Worm (Caenorhabditis elegans) whole organism, late embryonic: Measurements from ENCODE around the gene Y49F6B.20.
"Not testable (repeated sequence)": the region's sequence is repeated elsewhere in the genome, so short reads cannot be mapped to it uniquely, and the experiment has no call there.

Experiments
- F13H6.1 ChIP-seq: sonication (generic microtip); optimal IDR thresholded peaks from 2 replicates; lab custom pipeline; 2016; ENCODE audit warnings: missing genetic modification characterization, missing compliant biosample characterization
- Y22D7AL.16 ChIP-seq: sonication (generic microtip); optimal IDR thresholded peaks from 2 replicates; lab custom pipeline; 2016; ENCODE audit warnings: missing genetic modification characterization, missing compliant biosample characterization
- ahr-1 ChIP-seq: sonication (generic microtip); optimal IDR thresholded peaks from 2 replicates; lab custom pipeline; 2016; ENCODE audit warnings: missing genetic modification characterization, missing compliant biosample characterization
- ceh-18 ChIP-seq: sonication (generic microtip); optimal IDR thresholded peaks from 2 replicates; lab custom pipeline; 2016; ENCODE audit warnings: missing genetic modification characterization, missing compliant biosample characterization
- ceh-19 ChIP-seq: fragments of 200-800 bp; sonication (Bioruptor generic); optimal IDR thresholded peaks from 2 replicates; lab custom pipeline; 2018; ENCODE audit warnings: mild to moderate bottlenecking, missing genetic modification characterization, missing compliant biosample characterization
- ceh-22 ChIP-seq: sonication (generic microtip); optimal IDR thresholded peaks from 2 replicates; lab custom pipeline; 2017; ENCODE audit warnings: missing biosample characterization, missing genetic modification characterization
- ceh-31 ChIP-seq: sonication (generic microtip); optimal IDR thresholded peaks from 2 replicates; lab custom pipeline; 2016; ENCODE audit warnings: missing genetic modification characterization, missing compliant biosample characterization
- ceh-45 ChIP-seq: fragments of 200-800 bp; sonication (Bioruptor generic); IDR thresholded peaks from 2 replicates; pipeline ENCODE4 v1.3.6; 2022; ENCODE audit warnings: missing genetic modification reagents, missing genetic modification characterization, missing compliant biosample characterization
- ceh-48 ChIP-seq: sonication (generic microtip); optimal IDR thresholded peaks from 2 replicates; lab custom pipeline; 2016; ENCODE audit warnings: missing genetic modification characterization, inconsistent platforms, missing compliant biosample characterization
- ceh-6 ChIP-seq: fragments of 200-800 bp; sonication (Bioruptor generic); optimal IDR thresholded peaks from 2 replicates; lab custom pipeline; 2018; ENCODE audit warnings: mild to moderate bottlenecking, missing genetic modification characterization, missing compliant biosample characterization
- dmd-4 ChIP-seq: sonication (generic microtip); optimal IDR thresholded peaks from 2 replicates; lab custom pipeline; 2016; ENCODE audit warnings: borderline replicate concordance, missing genetic modification characterization, missing compliant biosample characterization
- elt-2 ChIP-seq: sonication (generic microtip); optimal IDR thresholded peaks from 2 replicates; lab custom pipeline; 2016; ENCODE audit warnings: missing genetic modification reagents, missing genetic modification characterization, missing compliant biosample characterization
- elt-4 ChIP-seq: sonication (generic microtip); optimal IDR thresholded peaks from 2 replicates; lab custom pipeline; 2016; ENCODE audit warnings: missing genetic modification characterization, missing compliant biosample characterization
- eyg-1 ChIP-seq: sonication (generic microtip); optimal IDR thresholded peaks from 2 replicates; lab custom pipeline; 2016; ENCODE audit warnings: missing genotype, missing genetic modification characterization, missing compliant biosample characterization
- fax-1 ChIP-seq: sonication (generic microtip); optimal IDR thresholded peaks from 2 replicates; lab custom pipeline; 2016; ENCODE audit warnings: missing genotype, missing genetic modification characterization, missing compliant biosample characterization
- gmeb-2 ChIP-seq: sonication (generic microtip); optimal IDR thresholded peaks from 2 replicates; lab custom pipeline; 2016; ENCODE audit warnings: missing genetic modification characterization, inconsistent platforms, missing compliant biosample characterization
- hlh-13 ChIP-seq: fragments of 200-800 bp; sonication (Bioruptor generic); optimal IDR thresholded peaks from 2 replicates; lab custom pipeline; 2018; ENCODE audit warnings: mild to moderate bottlenecking, missing genetic modification characterization, missing compliant biosample characterization
- hlh-15 ChIP-seq: sonication (generic microtip); optimal IDR thresholded peaks from 2 replicates; lab custom pipeline; 2016; ENCODE audit warnings: missing genetic modification characterization, missing compliant biosample characterization
- hlh-30 ChIP-seq: sonication (generic microtip); optimal IDR thresholded peaks from 2 replicates; lab custom pipeline; 2017; ENCODE audit warnings: antibody characterized with exemption, missing genetic modification characterization, missing compliant biosample characterization; ENCODE audit not compliant: insufficient read depth
- lim-6 ChIP-seq: sonication (generic microtip); optimal IDR thresholded peaks from 2 replicates; lab custom pipeline; 2016; ENCODE audit warnings: missing genetic modification characterization, missing compliant biosample characterization
- nfya-1 ChIP-seq: sonication (generic microtip); optimal IDR thresholded peaks from 2 replicates; lab custom pipeline; 2017; ENCODE audit warnings: missing genetic modification characterization, mild to moderate bottlenecking, missing compliant biosample characterization, antibody characterized with exemption, moderate library complexity
- nhr-11 ChIP-seq: fragments of 150-350 bp; optimal IDR thresholded peaks from 2 replicates; lab custom pipeline; 2014; ENCODE audit warnings: missing biosample characterization, missing genetic modification characterization
- nhr-232 ChIP-seq: sonication (generic microtip); optimal IDR thresholded peaks from 2 replicates; lab custom pipeline; 2016; ENCODE audit warnings: missing genetic modification characterization, missing compliant biosample characterization
- npax-4 ChIP-seq: sonication (generic microtip); optimal IDR thresholded peaks from 2 replicates; lab custom pipeline; 2016; ENCODE audit warnings: missing genetic modification characterization, missing compliant biosample characterization
- odd-2 ChIP-seq: sonication (generic microtip); optimal IDR thresholded peaks from 2 replicates; lab custom pipeline; 2017; ENCODE audit warnings: antibody characterized with exemption, mild to moderate bottlenecking, missing genetic modification characterization, missing compliant biosample characterization
- pag-3 ChIP-seq: sonication (generic microtip); optimal IDR thresholded peaks from 2 replicates; lab custom pipeline; 2016; ENCODE audit warnings: missing compliant biosample characterization, missing genetic modification characterization, borderline replicate concordance
- pat-9 ChIP-seq: fragments of 200-800 bp; sonication (Bioruptor generic); optimal IDR thresholded peaks from 2 replicates; lab custom pipeline; 2018; ENCODE audit warnings: mild to moderate bottlenecking, missing genetic modification characterization, moderate library complexity, missing compliant biosample characterization
- pax-1 ChIP-seq: fragments of 150-350 bp; optimal IDR thresholded peaks from 2 replicates; lab custom pipeline; 2014; ENCODE audit warnings: missing biosample characterization, missing genetic modification characterization
- pha-4 ChIP-seq: fragments of 150-350 bp; optimal IDR thresholded peaks from 2 replicates; lab custom pipeline; 2018; ENCODE audit warnings: missing biosample characterization, missing genetic modification reagents, missing genetic modification characterization
- ref-2 ChIP-seq: sonication (generic microtip); optimal IDR thresholded peaks from 2 replicates; lab custom pipeline; 2016; ENCODE audit warnings: missing genetic modification characterization, missing compliant biosample characterization
- sdc-2 ChIP-seq: sonication (generic microtip); optimal IDR thresholded peaks from 2 replicates; lab custom pipeline; 2016; ENCODE audit warnings: missing genotype, missing genetic modification characterization, missing compliant biosample characterization
- ttx-3 ChIP-seq: sonication (generic microtip); optimal IDR thresholded peaks from 2 replicates; lab custom pipeline; 2016; ENCODE audit warnings: missing genetic modification reagents, missing genetic modification characterization, missing compliant biosample characterization
- zip-5 ChIP-seq: sonication (generic microtip); optimal IDR thresholded peaks from 2 replicates; lab custom pipeline; 2016; ENCODE audit warnings: missing genetic modification characterization, missing compliant biosample characterization

Y49F6B.20 gene

DNA sequence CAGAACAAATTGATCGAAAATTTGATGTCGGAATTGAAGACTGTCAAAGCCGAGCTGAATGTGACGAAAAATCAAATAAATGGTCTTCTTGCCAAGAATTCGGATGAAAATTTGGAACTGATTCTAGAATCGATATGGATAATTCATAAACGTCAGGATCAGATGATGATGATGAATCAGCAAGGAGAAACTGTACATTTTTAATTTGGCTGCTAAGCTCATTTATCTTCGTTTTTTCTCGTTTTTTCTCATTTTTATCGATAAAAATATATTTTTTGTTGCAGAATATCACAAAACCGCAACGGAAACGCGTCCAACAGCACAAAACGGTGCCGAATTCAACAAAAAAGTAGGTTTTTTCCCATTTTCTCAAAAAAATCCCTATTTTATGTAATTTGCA, 20.9 kb downstream of the Y49F6B.20 start, which contains the start of gene C16C8.14:
C16C8.14 (plus strand) TSS at position 301 of the 400 bp plus-strand sequence.
- not testable (repeated sequence) for TF ChIP-seq sdc-2; ceh-18 (tag; lab: Kevin White, UChicago); zip-5

DNA sequence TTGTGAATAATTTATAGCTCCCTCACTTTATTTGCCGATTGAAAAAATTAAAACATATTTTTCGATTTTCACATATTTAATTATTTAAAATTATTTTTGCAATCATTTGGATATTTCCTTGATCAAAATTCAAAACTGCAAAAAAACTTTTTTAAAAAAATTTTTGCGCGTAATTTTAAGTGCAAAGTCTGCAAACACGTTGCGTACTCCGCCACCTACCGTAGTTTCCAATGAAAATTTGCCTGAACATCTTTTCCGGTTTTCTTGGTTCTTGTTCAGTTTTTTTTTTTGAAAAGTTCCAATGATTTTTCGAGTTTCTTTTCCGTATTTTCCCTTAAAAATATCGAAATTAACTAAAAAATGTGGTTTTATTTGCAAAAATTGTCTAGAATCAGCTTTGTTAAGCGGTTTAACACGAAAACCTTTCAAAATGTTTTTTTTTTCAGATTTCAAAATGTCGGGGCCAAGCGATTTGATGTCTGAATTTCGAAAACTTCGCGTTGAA, 21.6 kb downstream of the Y49F6B.20 start, which contains the start of gene C16C8.25:
C16C8.25 (plus strand) TSS at position 455 of the 505 bp plus-strand sequence.
- no peak for TF ChIP-seq hlh-13 (GFP tag; lab: Kevin White, UChicago)
- TF ChIP-seq pax-1 (tag; lab: Kevin White, UChicago) = no peak
- TF ChIP-seq nhr-232 (tag; lab: Kevin White, UChicago) = no peak
- no peak for TF ChIP-seq pha-4 (tag; lab: Kevin White, UChicago)
- no peak for TF ChIP-seq lim-6 (tag; lab: Kevin White, UChicago)
- no peak for TF ChIP-seq fax-1 (tag; lab: Kevin White, UChicago)
- no peak for TF ChIP-seq nfya-1 (tag; lab: Kevin White, UChicago)
- TF ChIP-seq gmeb-2 (tag; lab: Kevin White, UChicago) = no peak
- TF ChIP-seq pag-3 (tag; lab: Kevin White, UChicago) = no peak
- TF ChIP-seq ceh-6 (GFP tag; lab: Kevin White, UChicago) = no peak
- TF ChIP-seq ref-2 (tag; lab: Kevin White, UChicago) = no peak
- no peak for TF ChIP-seq ceh-19
- TF ChIP-seq elt-2 (tag; lab: Kevin White, UChicago) = no peak
- TF ChIP-seq zip-5 = no peak
- TF ChIP-seq nhr-11 = no peak
- no peak for TF ChIP-seq ceh-45 (GFP tag; lab: Robert Waterston, UW)

DNA sequence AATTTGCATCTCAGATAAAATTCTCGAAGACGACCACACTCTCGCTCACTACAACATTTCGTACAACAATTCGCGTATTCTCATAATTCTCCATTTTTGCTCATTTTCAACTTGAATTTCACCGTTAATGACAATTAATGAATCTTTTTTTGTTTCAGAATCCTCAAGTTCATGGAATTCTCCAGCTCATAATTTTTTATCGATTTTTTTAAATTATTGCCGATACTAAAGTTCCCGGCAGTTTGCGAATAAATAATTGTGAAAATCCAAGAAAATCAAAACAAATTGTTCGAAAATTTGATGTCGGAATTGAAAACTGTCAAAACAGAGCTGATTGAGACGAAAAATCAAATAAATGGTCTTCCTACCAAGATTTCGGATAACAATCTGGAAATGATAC, 22.5 kb downstream of the Y49F6B.20 start, which contains the start of gene C16C8.21:
C16C8.21 (plus strand) TSS at position 301 of the 400 bp plus-strand sequence.
- TF ChIP-seq Y22D7AL.16 (tag; lab: Kevin White, UChicago) (no peak), npax-4 (tag; lab: Kevin White, UChicago) (no peak), fax-1 (tag; lab: Kevin White, UChicago) (no peak), ceh-22 (tag; lab: Kevin White, UChicago) (no peak), F13H6.1 (no peak)

DNA sequence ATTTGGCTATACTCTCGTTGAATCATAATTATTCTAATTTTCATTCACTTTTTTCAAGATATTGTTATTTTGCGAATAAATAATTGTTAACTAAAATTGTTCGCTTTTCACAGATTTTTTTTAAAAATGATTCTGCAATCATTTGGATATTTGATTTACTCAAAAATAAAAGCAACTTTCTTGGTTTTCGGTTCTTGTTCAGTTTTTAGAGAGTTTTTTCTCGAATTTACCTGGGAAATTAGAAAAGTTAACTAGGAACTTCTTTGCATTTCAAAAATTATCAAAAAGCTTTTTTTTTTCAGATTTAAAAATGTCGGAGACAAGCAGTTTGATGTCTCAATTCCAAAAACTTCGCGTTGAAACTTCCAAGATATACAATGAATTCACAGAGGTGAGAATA, 23.8 kb downstream of the Y49F6B.20 start, which contains the start of the genes C16C8.20 and gldi-6:
C16C8.20 (plus strand) TSS at position 301 of the 400 bp plus-strand sequence.
gldi-6 (plus strand) TSS at position 301 of the 400 bp plus-strand sequence.
- no peak for TF ChIP-seq F13H6.1
- no peak for TF ChIP-seq hlh-15
- no peak for TF ChIP-seq ahr-1 (tag; lab: Kevin White, UChicago)
- TF ChIP-seq odd-2 (tag; lab: Kevin White, UChicago) = no peak
- TF ChIP-seq, all 69 proteins: peak for 0

DNA sequence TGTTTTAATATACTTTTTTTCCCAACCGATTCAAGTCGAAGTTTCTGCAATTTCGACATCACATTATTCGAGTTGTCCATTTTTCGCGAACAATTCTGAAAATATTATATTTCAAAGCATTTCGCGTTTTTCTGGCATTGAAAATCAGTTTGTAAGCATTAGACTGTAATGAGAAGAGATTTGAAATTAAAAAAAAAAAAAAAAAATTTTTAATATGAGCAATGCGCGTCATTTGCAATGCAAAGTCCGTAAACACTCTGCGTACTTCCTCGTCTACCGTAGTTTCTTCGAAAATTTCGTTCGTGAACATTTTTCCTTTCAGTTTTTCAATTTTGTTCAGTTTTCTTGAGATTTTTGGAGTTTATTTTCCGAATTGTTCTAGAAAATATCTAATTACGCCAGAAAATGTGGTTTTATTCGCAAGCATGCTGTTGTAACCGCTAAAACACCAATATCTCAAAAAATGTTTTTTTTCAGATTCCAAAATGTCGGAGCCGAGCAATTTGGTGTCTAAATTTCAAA, 25.1 kb downstream of the Y49F6B.20 start, which contains the start of the genes C16C8.5 and C16C8.16:
C16C8.5 (minus strand) TSS at position 101 of the 522 bp plus-strand sequence.
C16C8.16 (plus strand) TSS at position 472 of the 522 bp plus-strand sequence.
- TF ChIP-seq dmd-4 (tag; lab: Kevin White, UChicago) (no peak), nhr-232 (tag; lab: Kevin White, UChicago) (no peak), elt-4 (tag; lab: Kevin White, UChicago) (no peak), pax-1 (tag; lab: Kevin White, UChicago) (no peak), ref-2 (tag; lab: Kevin White, UChicago) (no peak), pat-9 (tag; lab: Kevin White, UChicago) (no peak), ceh-45 (GFP tag; lab: Robert Waterston, UW) (no peak), hlh-13 (GFP tag; lab: Kevin White, UChicago) (no peak)

DNA sequence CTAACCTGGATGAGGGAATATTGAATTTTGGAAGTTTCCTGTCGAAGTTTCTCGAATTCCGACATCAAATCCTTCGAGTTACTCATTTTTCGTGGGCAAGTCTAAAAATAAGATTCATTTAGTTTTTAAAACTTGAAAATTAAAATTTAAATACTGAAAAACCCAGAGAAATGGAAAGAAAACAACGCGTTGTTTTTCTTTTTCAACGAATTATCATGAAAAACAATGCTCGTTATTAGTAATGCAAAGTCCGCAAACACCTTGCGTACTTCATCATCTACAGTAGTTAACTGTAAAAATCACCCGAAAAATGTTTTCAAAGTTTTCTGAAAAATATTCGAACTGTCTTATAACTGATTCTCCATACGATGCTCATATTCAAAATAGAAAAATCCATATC, 26.2 kb downstream of the Y49F6B.20 start, which contains the start of gene C16C8.4:
C16C8.4 (minus strand) TSS at position 101 of the 400 bp plus-strand sequence.
- TF ChIP-seq ceh-31 (no peak), hlh-30 (tag; lab: Kevin White, UChicago) (no peak), eyg-1 (tag; lab: Kevin White, UChicago) (no peak), ahr-1 (tag; lab: Kevin White, UChicago) (no peak), odd-2 (tag; lab: Kevin White, UChicago) (no peak), ttx-3 (tag; lab: Kevin White, UChicago) (no peak), nfya-1 (tag; lab: Kevin White, UChicago) (no peak), nhr-11 (no peak), elt-2 (tag; lab: Kevin White, UChicago) (no peak), ceh-48 (tag; lab: Kevin White, UChicago) (no peak)
